Fruit fly (Drosophila melanogaster): Measurements from ENCODE around the gene Sfp65A.

The Sfp65A gene

dm6 chr3L:6392443-6392842 lies 42.4 kb downstream of the Sfp65A start (continued):
- TF ChIP-seq Met (GFP tag; optimal IDR thresholded peaks at IDR 0.05) (peak; percentile 84), CG6276 (GFP tag; optimal IDR thresholded peaks at IDR 0.05) (peak; percentile 26), CG6854 (GFP tag; optimal IDR thresholded peaks at IDR 0.05) (peak; percentile 44), Hr38 (GFP tag; optimal IDR thresholded peaks at IDR 0.05) (no peak), fd59A (GFP tag; optimal IDR thresholded peaks at IDR 0.05) (peak; percentile 91), pdm3 (GFP tag; optimal IDR thresholded peaks at IDR 0.05) (peak; percentile 79), fd85E (GFP tag; optimal IDR thresholded peaks at IDR 0.05) (no peak), net (GFP tag; optimal IDR thresholded peaks at IDR 0.05) (peak; percentile 75), CG32006 (GFP tag; optimal IDR thresholded peaks at IDR 0.05) (peak; percentile 62), Hr39 (GFP tag; optimal IDR thresholded peaks at IDR 0.05) (peak; percentile 75), Eip93F (GFP tag; optimal IDR thresholded peaks at IDR 0.05) (no peak), achi (GFP tag; optimal IDR thresholded peaks at IDR 0.05) (peak; percentile 76), vri (GFP tag; optimal IDR thresholded peaks at IDR 0.05) (peak; percentile 46), Eip78C (GFP tag) (peak; percentile 95), salr (GFP tag; optimal IDR thresholded peaks at IDR 0.05) (peak; percentile 60 to 72), CG8119 (GFP tag; IDR thresholded peaks at IDR 0.05) (peak; percentile 52; the same call in 1 of the 3 replicates), dac (GFP tag; optimal IDR thresholded peaks at IDR 0.05) (no peak), topi (GFP tag; optimal IDR thresholded peaks at IDR 0.05) (peak; percentile 85), spab (GFP tag; optimal IDR thresholded peaks at IDR 0.05) (peak; percentile 94), Ets21C (GFP tag; optimal IDR thresholded peaks at IDR 0.05) (peak; percentile 38), cyc (GFP tag; optimal IDR thresholded peaks at IDR 0.05) (peak; percentile 81), Gug (GFP tag; IDR thresholded peaks at IDR 0.05) (peak; percentile 55), Smox (GFP tag; optimal IDR thresholded peaks at IDR 0.05) (peak; percentile 78)

- TF ChIP-seq dsx (GFP tag; optimal IDR thresholded peaks at IDR 0.05; ENCODE audit: poor library complexity, severe bottlenecking) = no peak
- TF ChIP-seq vri (GFP tag; optimal IDR thresholded peaks at IDR 0.05) = no peak
- peak; percentile 32 for TF ChIP-seq esn (GFP tag; optimal IDR thresholded peaks at IDR 0.05)
- TF ChIP-seq CG6792 (GFP tag; optimal IDR thresholded peaks at IDR 0.05) = peak; percentile 5
- peak; percentile 68 for TF ChIP-seq CG6163 (GFP tag; IDR thresholded peaks at IDR 0.05)
- peak; percentile 42 for TF ChIP-seq OdsH (GFP tag; optimal IDR thresholded peaks at IDR 0.05)
- no peak for TF ChIP-seq Hr38 (GFP tag; optimal IDR thresholded peaks at IDR 0.05)
- TF ChIP-seq fd59A (GFP tag; optimal IDR thresholded peaks at IDR 0.05) = peak; percentile 30
- peak; percentile 34 for TF ChIP-seq Hr39 (GFP tag; optimal IDR thresholded peaks at IDR 0.05)
- TF ChIP-seq pdm3 (GFP tag; optimal IDR thresholded peaks at IDR 0.05) = peak; percentile 13
- no peak for TF ChIP-seq CG8119 (GFP tag; IDR thresholded peaks at IDR 0.05)
- TF ChIP-seq CG4318 (GFP tag; optimal IDR thresholded peaks at IDR 0.05) = peak; percentile 5
- TF ChIP-seq CG34406 (GFP tag; optimal IDR thresholded peaks at IDR 0.05) = peak; percentile 16
- peak; percentile 54 for TF ChIP-seq achi (GFP tag; optimal IDR thresholded peaks at IDR 0.05)
- peak; percentile 24 for TF ChIP-seq CG1621 (tag; optimal IDR thresholded peaks at IDR 0.05)
- TF ChIP-seq CG15336 (GFP tag; IDR thresholded peaks at IDR 0.05) = no peak
- TF ChIP-seq CG32006 (GFP tag; optimal IDR thresholded peaks at IDR 0.05) = peak; percentile 63
- peak; percentile 84 for TF ChIP-seq Eip78C (GFP tag)
- peak; percentile 45 for TF ChIP-seq Met (GFP tag; optimal IDR thresholded peaks at IDR 0.05)
- TF ChIP-seq Sox102F (GFP tag; optimal IDR thresholded peaks at IDR 0.05) = no peak
- TF ChIP-seq spab (GFP tag; optimal IDR thresholded peaks at IDR 0.05) = peak; percentile 45
- peak; percentile 48 for TF ChIP-seq Ets96B (tag; optimal IDR thresholded peaks at IDR 0.05)
- TF ChIP-seq CG6808 (GFP tag; optimal IDR thresholded peaks at IDR 0.05) = peak; percentile 61
- no peak for TF ChIP-seq eg (GFP tag; IDR thresholded peaks at IDR 0.05)
- peak; percentile 49 for TF ChIP-seq cyc (GFP tag; optimal IDR thresholded peaks at IDR 0.05)
- TF ChIP-seq Sox15 (GFP tag; optimal IDR thresholded peaks at IDR 0.05) = no peak
- peak; percentile 9 for TF ChIP-seq Ets21C (GFP tag; optimal IDR thresholded peaks at IDR 0.05)
- TF ChIP-seq svp (GFP tag) = peak; percentile 74
- no peak for TF ChIP-seq CG9139 (GFP tag; optimal IDR thresholded peaks at IDR 0.05)
- peak; percentile 33 for TF ChIP-seq CG31627 (GFP tag; optimal IDR thresholded peaks at IDR 0.05)
- TF ChIP-seq CG11762 (GFP tag; optimal IDR thresholded peaks at IDR 0.05; ENCODE audit: insufficient read depth) = no peak
- TF ChIP-seq Smox (GFP tag; optimal IDR thresholded peaks at IDR 0.05) = peak; percentile 10
- no peak for TF ChIP-seq CG8632 (GFP tag; optimal IDR thresholded peaks at IDR 0.05)
- TF ChIP-seq CG3919 (GFP tag; optimal IDR thresholded peaks at IDR 0.05) = peak; percentile 70
- TF ChIP-seq CG3032 (tag; optimal IDR thresholded peaks at IDR 0.05) = peak; percentile 56
- peak; percentile 48 for TF ChIP-seq Eip75B (GFP tag; optimal IDR thresholded peaks at IDR 0.05)
- TF ChIP-seq CG8319 (GFP tag; optimal IDR thresholded peaks at IDR 0.05) = peak; percentile 31
- peak; percentile 52 for TF ChIP-seq CG10669 (GFP tag; optimal IDR thresholded peaks at IDR 0.05)
- peak; percentile 29 for TF ChIP-seq lz (GFP tag; optimal IDR thresholded peaks at IDR 0.05)
- TF ChIP-seq topi (GFP tag; optimal IDR thresholded peaks at IDR 0.05) = peak; percentile 62
Measured at dm6 chr3L:6395907-6396306, 45.8 kb downstream of the Sfp65A start.
